Fruit fly (Drosophila melanogaster) whole organism, embryonic: ENCODE results near the gene COX6B.

Experiments used
- Awh ChIP-seq: fragments of 200-800 bp; sonication (Bioruptor generic); IDR thresholded peaks from 2 replicates; pipeline ENCODE4, ENCODE4 v1.3.6; 2022; ENCODE audit warnings: missing biosample characterization, missing genetic modification characterization
- Bdp1 ChIP-seq: fragments of 200-800 bp; sonication (Bioruptor generic); optimal IDR thresholded peaks from 3 replicates; lab custom pipeline; 2016; ENCODE audit warnings: missing biosample characterization, missing genetic modification characterization
- Blimp-1 ChIP-seq: fragments of 200-800 bp; sonication (Bioruptor generic); optimal IDR thresholded peaks from 3 replicates; lab custom pipeline; 2018; ENCODE audit warnings: missing biosample characterization, missing genetic modification characterization, mild to moderate bottlenecking, moderate library complexity, missing genetic modification reagents
- CG10209 ChIP-seq: fragments of 200-800 bp; sonication (Bioruptor generic); optimal IDR thresholded peaks from 3 replicates; lab custom pipeline; 2017; ENCODE audit warnings: missing biosample characterization, mild to moderate bottlenecking, missing genetic modification characterization, missing genetic modification reagents
- CG11247 ChIP-seq: fragments of 200-800 bp; sonication (Bioruptor generic); IDR thresholded peaks from 2 replicates; pipeline ENCODE4 v1.3.6; 2022; ENCODE audit warnings: missing biosample characterization, missing genetic modification characterization
- CG11504 ChIP-seq: fragments of 200-800 bp; sonication (Bioruptor generic); optimal IDR thresholded peaks from 3 replicates; lab custom pipeline; 2019; ENCODE audit warnings: missing biosample characterization, mild to moderate bottlenecking, missing genetic modification characterization, moderate library complexity
- CG13296 ChIP-seq: fragments of 200-800 bp; sonication (Bioruptor generic); optimal IDR thresholded peaks from 3 replicates; lab custom pipeline; 2018; ENCODE audit warnings: missing biosample characterization, mild to moderate bottlenecking, missing genetic modification characterization
- CG13775 ChIP-seq: fragments of 200-800 bp; sonication (Bioruptor generic); optimal IDR thresholded peaks from 3 replicates; lab custom pipeline; 2017; ENCODE audit warnings: missing biosample characterization, mild to moderate bottlenecking, missing genetic modification characterization
- CG14050 ChIP-seq: fragments of 200-800 bp; sonication (Bioruptor generic); IDR thresholded peaks from 3 replicates; pipeline ENCODE4 v1.3.6; 2022; ENCODE audit warnings: missing biosample characterization, missing genetic modification characterization
- CG14667 ChIP-seq: fragments of 200-800 bp; sonication (Bioruptor generic); IDR thresholded peaks from 2 replicates; pipeline ENCODE4 v1.3.6; 2022; ENCODE audit warnings: missing biosample characterization, missing genetic modification characterization
- CG14710 ChIP-seq: fragments of 200-800 bp; sonication (Bioruptor generic); optimal IDR thresholded peaks from 3 replicates; lab custom pipeline; 2019; ENCODE audit warnings: missing biosample characterization, mild to moderate bottlenecking, missing genetic modification characterization, moderate library complexity
- CG14860 ChIP-seq: fragments of 200-800 bp; sonication (Bioruptor generic); IDR thresholded peaks from 3 replicates; pipeline ENCODE4 v1.3.6; 2022; ENCODE audit warnings: missing biosample characterization, missing genetic modification characterization; ENCODE audit not compliant: partially characterized antibody
- CG15479 ChIP-seq: fragments of 200-800 bp; sonication (Bioruptor generic); optimal IDR thresholded peaks from 3 replicates; lab custom pipeline; 2019; ENCODE audit warnings: missing biosample characterization, mild to moderate bottlenecking, missing genetic modification characterization, moderate library complexity
- CG16815 ChIP-seq: fragments of 200-800 bp; sonication (Bioruptor generic); optimal IDR thresholded peaks from 3 replicates; lab custom pipeline; 2017; ENCODE audit warnings: missing biosample characterization, mild to moderate bottlenecking, missing genetic modification characterization
- CG17328 ChIP-seq: fragments of 200-800 bp; sonication (Bioruptor generic); IDR thresholded peaks from 2 replicates; pipeline ENCODE4 v1.3.6; 2022; ENCODE audit warnings: missing biosample characterization, missing genetic modification characterization
- CG1792 ChIP-seq: fragments of 200-800 bp; sonication (Bioruptor generic); optimal IDR thresholded peaks from 2 replicates; lab custom pipeline; 2016; ENCODE audit warnings: missing biosample characterization, missing genetic modification characterization
- CG2129 ChIP-seq: fragments of 200-800 bp; sonication (Bioruptor generic); IDR thresholded peaks from 2 replicates; pipeline ENCODE4 v1.3.6; 2022; ENCODE audit warnings: missing biosample characterization, missing genetic modification characterization; ENCODE audit not compliant: partially characterized antibody
- CG3847 ChIP-seq: fragments of 200-800 bp; sonication (Bioruptor generic); IDR thresholded peaks from 2 replicates; pipeline ENCODE4 v1.3.6; 2022; ENCODE audit warnings: missing biosample characterization, missing genetic modification characterization
- CG4424 ChIP-seq: fragments of 200-800 bp; sonication (Bioruptor generic); optimal IDR thresholded peaks from 3 replicates; lab custom pipeline; 2016; ENCODE audit warnings: missing biosample characterization, missing genetic modification characterization
- CG6272 ChIP-seq: fragments of 200-800 bp; sonication (Bioruptor generic); IDR thresholded peaks from 2 replicates; pipeline ENCODE4 v1.3.6; 2022; ENCODE audit warnings: missing biosample characterization, missing genetic modification characterization
- CG6654 ChIP-seq: fragments of 200-800 bp; sonication (Bioruptor generic); optimal IDR thresholded peaks from 2 replicates; lab custom pipeline; 2017; ENCODE audit warnings: missing biosample characterization, mild to moderate bottlenecking, missing genetic modification characterization
- CG7786 ChIP-seq: fragments of 200-800 bp; sonication (Bioruptor generic); optimal IDR thresholded peaks from 2 replicates; lab custom pipeline; 2016; ENCODE audit warnings: missing biosample characterization, missing genetic modification characterization
- CG8290 ChIP-seq, 3 experiments: fragments of 200-800 bp; sonication (Bioruptor generic); optimal IDR thresholded peaks; 2 replicates each; lab custom pipeline; 2016 to 2019; ENCODE audit warnings: missing biosample characterization in 3 of 3, missing genetic modification characterization in 3 of 3, mild to moderate bottlenecking in 2 of 3, moderate library complexity in 1 of 3
- CTCF ChIP-seq: fragments of 200-800 bp; sonication (Bioruptor generic); optimal IDR thresholded peaks from 2 replicates; lab custom pipeline; 2017; ENCODE audit warnings: missing biosample characterization, mild to moderate bottlenecking, missing genetic modification characterization, moderate library complexity
- Dip3 ChIP-seq: fragments of 200-800 bp; sonication (Bioruptor generic); optimal IDR thresholded peaks from 3 replicates; lab custom pipeline; 2016; ENCODE audit warnings: missing biosample characterization, missing genetic modification characterization
- Dll ChIP-seq: fragments of 200-800 bp; sonication (Bioruptor generic); IDR thresholded peaks from 4 replicates; pipeline ENCODE4 v1.3.6; 2022; ENCODE audit warnings: missing biosample characterization, missing genetic modification characterization; ENCODE audit not compliant: partially characterized antibody
- Ets97D ChIP-seq: fragments of 200-800 bp; sonication (Bioruptor generic); optimal IDR thresholded peaks from 3 replicates; lab custom pipeline; 2016; ENCODE audit warnings: missing biosample characterization, missing genetic modification characterization
- H2.0 ChIP-seq: fragments of 200-800 bp; sonication (Bioruptor generic); IDR thresholded peaks from 2 replicates; pipeline ENCODE4 v1.3.6; 2022; ENCODE audit warnings: missing biosample characterization, missing genetic modification characterization
- HLH4C ChIP-seq: fragments of 200-800 bp; sonication (Bioruptor generic); IDR thresholded peaks from 3 replicates; pipeline ENCODE4 v1.3.6; 2022; ENCODE audit warnings: missing biosample characterization, missing genetic modification characterization; ENCODE audit not compliant: partially characterized antibody
- Mes4 ChIP-seq: fragments of 200-800 bp; sonication (Bioruptor generic); optimal IDR thresholded peaks from 2 replicates; lab custom pipeline; 2016; ENCODE audit warnings: missing biosample characterization, missing genetic modification characterization
- Ravus ChIP-seq: fragments of 200-800 bp; sonication (Bioruptor generic); IDR thresholded peaks from 2 replicates; pipeline ENCODE4 v1.3.6; 2022; ENCODE audit warnings: missing biosample characterization, missing genetic modification characterization
- Ssrp ChIP-seq: fragments of 200-800 bp; sonication (Bioruptor generic); optimal IDR thresholded peaks from 2 replicates; lab custom pipeline; 2018; ENCODE audit warnings: missing biosample characterization, mild to moderate bottlenecking, missing genetic modification characterization, moderate library complexity
- aop ChIP-seq: fragments of 200-800 bp; sonication (Bioruptor generic); IDR thresholded peaks from 2 replicates; pipeline ENCODE4 v1.3.6; 2022; ENCODE audit warnings: missing biosample characterization, missing genetic modification characterization
- ara ChIP-seq: fragments of 200-800 bp; sonication (Bioruptor generic); IDR thresholded peaks from 2 replicates; pipeline ENCODE4 v1.3.6; 2022; ENCODE audit warnings: missing biosample characterization, missing genetic modification characterization
- danr ChIP-seq: fragments of 200-800 bp; sonication (Bioruptor generic); IDR thresholded peaks from 2 replicates; pipeline ENCODE4 v1.3.6; 2022; ENCODE audit warnings: missing biosample characterization, missing genetic modification characterization
- fd102C ChIP-seq: fragments of 200-800 bp; sonication (Bioruptor generic); optimal IDR thresholded peaks from 2 replicates; lab custom pipeline; 2018; ENCODE audit warnings: missing biosample characterization, mild to moderate bottlenecking, missing genetic modification characterization, moderate library complexity
- gfzf ChIP-seq: fragments of 200-800 bp; sonication (Bioruptor generic); optimal IDR thresholded peaks from 2 replicates; lab custom pipeline; 2016; ENCODE audit warnings: missing biosample characterization, mild to moderate bottlenecking, missing genetic modification characterization, moderate library complexity
- hth ChIP-seq: fragments of >200 bp; optimal IDR thresholded peaks from 2 replicates; lab custom pipeline; 2017; ENCODE audit warnings: inconsistent platforms
- inv ChIP-seq: fragments of 200-800 bp; sonication (Bioruptor generic); IDR thresholded peaks from 2 replicates; pipeline ENCODE4 v1.3.6; 2022; ENCODE audit warnings: missing biosample characterization, missing genetic modification characterization; ENCODE audit not compliant: partially characterized antibody
- klu ChIP-seq: fragments of 200-800 bp; sonication (Bioruptor generic); IDR thresholded peaks from 2 replicates; pipeline ENCODE4 v1.3.6; 2022; ENCODE audit warnings: missing biosample characterization, missing genetic modification characterization
- kni ChIP-seq: fragments of 200-800 bp; sonication (Bioruptor generic); optimal IDR thresholded peaks from 3 replicates; lab custom pipeline; 2017; ENCODE audit warnings: mild to moderate bottlenecking, missing biosample characterization, missing genetic modification reagents, missing genetic modification characterization
- pan ChIP-seq, 4 experiments: fragments of >200 bp in 3 of 4; fragments of 200-800 bp in 1 of 4; sonication (Bioruptor generic) in 1 of 4; optimal IDR thresholded peaks in 3 of 4; IDR thresholded peaks in 1 of 4; 2 replicates each; pipeline versions ENCODE4 v1.3.6 to Lab custom; 2017 to 2022; ENCODE audit warnings: missing biosample characterization in 2 of 4, missing genetic modification characterization in 2 of 4, mixed read lengths in 1 of 4
- psq ChIP-seq: fragments of 200-800 bp; sonication (Bioruptor generic); optimal IDR thresholded peaks from 2 replicates; lab custom pipeline; 2017; ENCODE audit warnings: missing biosample characterization, missing genetic modification characterization
- pzg ChIP-seq: fragments of 200-800 bp; sonication (Bioruptor generic); optimal IDR thresholded peaks from 3 replicates; lab custom pipeline; 2018; ENCODE audit warnings: missing biosample characterization, mild to moderate bottlenecking, missing genetic modification characterization, moderate library complexity
- row ChIP-seq: fragments of 200-800 bp; sonication (Bioruptor generic); IDR thresholded peaks from 3 replicates; pipeline ENCODE4 v1.3.6; 2022; ENCODE audit warnings: missing biosample characterization, missing genetic modification characterization
- sisA ChIP-seq: fragments of 200-800 bp; sonication (Bioruptor generic); IDR thresholded peaks from 2 replicates; pipeline ENCODE4 v1.3.6; 2022; ENCODE audit warnings: missing biosample characterization, missing genetic modification characterization
- sna ChIP-seq: fragments of 200-800 bp; sonication (Bioruptor generic); IDR thresholded peaks from 2 replicates; pipeline ENCODE4 v1.3.6; 2022; ENCODE audit warnings: missing biosample characterization, missing genetic modification characterization; ENCODE audit not compliant: partially characterized antibody
- sug ChIP-seq: fragments of 200-800 bp; optimal IDR thresholded peaks from 2 replicates; lab custom pipeline; 2019; ENCODE audit warnings: missing biosample characterization, mild to moderate bottlenecking, missing genetic modification characterization, moderate library complexity
- tap ChIP-seq: fragments of 200-800 bp; optimal IDR thresholded peaks from 3 replicates; lab custom pipeline; 2019; ENCODE audit warnings: missing biosample characterization, mild to moderate bottlenecking, missing genetic modification characterization, moderate library complexity
- tgo ChIP-seq: fragments of 200-800 bp; sonication (Bioruptor generic); IDR thresholded peaks from 3 replicates; pipeline ENCODE4 v1.3.6; 2022; ENCODE audit warnings: missing biosample characterization, missing genetic modification characterization

Gene COX6B

DNA sequence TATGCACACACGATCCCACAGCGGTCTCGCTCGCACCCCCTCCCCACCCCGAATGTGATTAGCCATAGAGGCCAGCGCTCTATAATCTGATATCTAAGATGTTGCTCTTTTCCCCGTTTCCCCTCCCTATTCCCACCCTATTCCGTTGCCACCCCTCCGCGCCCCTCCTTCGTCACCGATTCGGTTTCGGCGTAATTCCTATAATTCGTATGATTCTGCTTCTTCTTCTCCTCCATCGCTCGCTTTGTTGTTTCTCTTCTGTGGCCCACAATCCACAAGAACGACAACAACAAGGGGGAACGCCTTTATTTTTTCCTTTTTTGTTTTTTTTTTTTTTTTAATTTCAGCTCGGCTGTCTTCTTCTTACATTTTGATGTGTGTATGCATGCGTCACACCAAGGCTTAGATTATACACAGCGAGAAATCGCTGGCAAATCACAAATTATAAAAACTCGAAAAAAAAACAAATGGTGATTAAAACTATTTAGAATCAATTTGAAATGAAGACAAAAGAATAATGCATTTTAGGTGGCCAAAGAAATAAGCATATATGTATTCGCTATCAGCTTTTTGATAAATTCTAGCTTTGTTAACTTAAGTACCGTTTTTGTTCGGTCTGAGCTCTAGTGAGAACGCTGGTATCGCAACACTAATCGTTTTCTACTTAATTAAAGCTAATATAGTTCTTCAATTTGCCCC, 25.8 kb upstream of the COX6B start (continued):
- no peak for TF ChIP-seq CG14667
- no peak for TF ChIP-seq tap
- TF ChIP-seq CG4424 = peak; percentile 65
- peak; percentile 44 for TF ChIP-seq CG7786 (GFP tag; lab: Kevin White, UChicago)
- TF ChIP-seq CG2129 (GFP tag; lab: Robert Waterston, UW) = no peak
- TF ChIP-seq Awh = no peak
- no peak for TF ChIP-seq CG8290 (GFP tag; optimal IDR thresholded peaks at IDR 0.05; lab: Kevin White, UChicago)
- no peak for TF ChIP-seq CG8290 (tag; optimal IDR thresholded peaks at IDR 0.05; lab: Kevin White, UChicago)
- peak; percentile 46 for TF ChIP-seq Blimp-1 (GFP tag; lab: Kevin White, UChicago)
- TF ChIP-seq CG14050 (GFP tag; lab: Robert Waterston, UW) = no peak
- TF ChIP-seq Dip3 = no peak
- peak; percentile 52 for TF ChIP-seq Ssrp (tag; lab: Kevin White, UChicago)
- TF ChIP-seq Ets97D (GFP tag; lab: Kevin White, UChicago) = no peak
- TF ChIP-seq HLH4C (GFP tag; lab: Robert Waterston, UW) = no peak
- no peak for TF ChIP-seq Ravus
- no peak for TF ChIP-seq klu (GFP tag; lab: Robert Waterston, UW)
- TF ChIP-seq gfzf (GFP tag; lab: Kevin White, UChicago) = no peak
- TF ChIP-seq sisA (GFP tag; lab: Robert Waterston, UW) = 0 out of 2 replicates have a peak, but pooled peaks have one; percentile 17
- TF ChIP-seq row (GFP tag; lab: Robert Waterston, UW) = peak; percentile 47; the same call in 2 of the 3 replicates
- peak; percentile 30 for TF ChIP-seq CG10209 (GFP tag; lab: Kevin White, UChicago)
- no peak for TF ChIP-seq Dll (GFP tag; lab: Robert Waterston, UW)
- TF ChIP-seq CG1792 (GFP tag; lab: Kevin White, UChicago) = no peak
- TF ChIP-seq sug (tag; lab: Kevin White, UChicago) = no peak
- TF ChIP-seq Mes4 (GFP tag; lab: Kevin White, UChicago) = peak; percentile 24
- peak; percentile 46 for TF ChIP-seq CG13775
- TF ChIP-seq sna (GFP tag; lab: Robert Waterston, UW) = no peak
- peak; percentile 52 for TF ChIP-seq CG17328 (GFP tag; lab: Robert Waterston, UW)
- TF ChIP-seq hth = no peak
- TF ChIP-seq CG3847 (GFP tag; lab: Robert Waterston, UW) = no peak
- TF ChIP-seq pzg (GFP tag; lab: Kevin White, UChicago) = no peak
- no peak for TF ChIP-seq CTCF (GFP tag; lab: Kevin White, UChicago)
- no peak for TF ChIP-seq inv (GFP tag; lab: Robert Waterston, UW)
- no peak for TF ChIP-seq CG6654
- no peak for TF ChIP-seq CG11247 (GFP tag; lab: Robert Waterston, UW)
- peak; percentile 29 for TF ChIP-seq kni (GFP tag; lab: Kevin White, UChicago)
- peak; percentile 66 for TF ChIP-seq CG14710
- TF ChIP-seq Bdp1 = no peak
- no peak for TF ChIP-seq pan (optimal IDR thresholded peaks at IDR 0.05; lab: Kevin White, UChicago)
- TF ChIP-seq pan (GFP tag; optimal IDR thresholded peaks at IDR 0.05 in 1 of 2, IDR thresholded peaks at IDR 0.05 in 1 of 2) = no peak
- peak; percentile 43 for TF ChIP-seq psq
- no peak for TF ChIP-seq aop (GFP tag; lab: Robert Waterston, UW)
- no peak for TF ChIP-seq tgo
- peak; percentile 8 for TF ChIP-seq fd102C (GFP tag; lab: Kevin White, UChicago)
- TF ChIP-seq CG16815 (GFP tag; lab: Kevin White, UChicago) = peak; percentile 45
- TF ChIP-seq H2.0 = no peak
- no peak for TF ChIP-seq CG13296 (GFP tag; lab: Kevin White, UChicago)
- TF ChIP-seq danr (GFP tag; lab: Robert Waterston, UW) = no peak
- no peak for TF ChIP-seq CG14860 (GFP tag; lab: Robert Waterston, UW)
- no peak for TF ChIP-seq CG6272
- peak; percentile 69 for TF ChIP-seq ara (GFP tag; lab: Robert Waterston, UW)
- TF ChIP-seq CG11504 = peak; percentile 32
- TF ChIP-seq CG15479 (GFP tag; lab: Kevin White, UChicago) = no peak
